Worm (Caenorhabditis elegans): Measurements from ENCODE around the gene skr-7.

Gene skr-7

DNA sequence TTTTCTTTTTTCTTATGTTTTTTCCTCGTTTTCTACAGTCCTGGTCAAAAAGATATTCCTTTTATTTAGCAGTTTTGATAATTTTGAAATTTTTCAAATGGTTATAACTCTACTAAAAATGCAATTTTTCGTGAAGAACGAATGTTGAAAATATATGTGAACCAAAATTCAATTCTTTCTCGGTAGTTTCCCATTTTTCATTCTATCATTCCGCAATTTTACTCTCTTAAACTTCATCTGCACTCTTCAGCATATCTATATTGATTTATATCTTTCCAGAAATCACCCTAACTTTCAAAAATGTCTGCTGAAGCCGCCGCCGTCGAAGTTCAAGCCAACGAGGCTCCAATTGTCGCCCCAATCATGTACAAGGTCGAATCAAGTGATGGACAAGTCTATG lies at the start of gene skr-7:
Gene skr-7, plus strand, starts transcription at position 301 of the 400 bp plus-strand sequence.
- TF ChIP-seq nhr-11 (tag; optimal IDR thresholded peaks at IDR 0.05) (no peak), nhr-23 (tag; optimal IDR thresholded peaks at IDR 0.05) (no peak), ztf-11 (tag; optimal IDR thresholded peaks at IDR 0.05) (no peak), aly-2 (tag; optimal IDR thresholded peaks at IDR 0.05) (no peak), nhr-67 (tag; optimal IDR thresholded peaks at IDR 0.05) (no peak), skn-1 (tag; optimal IDR thresholded peaks at IDR 0.05) (no peak), nhr-77 (tag; optimal IDR thresholded peaks at IDR 0.05) (no peak), ama-1 (optimal IDR thresholded peaks at IDR 0.05) (no peak)

DNA sequence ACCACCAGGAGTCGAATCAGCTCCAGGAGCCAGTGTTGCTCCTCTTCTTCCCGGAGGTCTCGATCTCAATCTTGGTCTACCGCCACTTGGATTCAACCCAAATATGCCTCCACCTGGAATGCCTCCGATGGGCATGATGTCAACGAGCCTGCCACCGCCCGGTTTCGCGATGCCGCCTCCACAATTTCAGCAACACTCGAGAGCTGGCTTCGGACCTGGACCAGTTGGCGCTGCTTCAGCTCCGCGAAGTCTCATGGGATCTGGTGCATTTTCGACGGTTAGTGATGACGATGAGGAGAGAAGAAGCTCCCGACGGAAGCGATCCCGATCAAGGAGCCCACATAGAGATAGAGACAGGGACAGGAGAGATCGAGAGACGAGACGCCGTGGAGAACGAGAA lies 49.2 kb upstream of the skr-7 start:
- TF ChIP-seq pqm-1 (tag; optimal IDR thresholded peaks at IDR 0.05) (no peak), ceh-9 (tag; optimal IDR thresholded peaks at IDR 0.05) (no peak), egl-27 (tag; optimal IDR thresholded peaks at IDR 0.05) (no peak), tbx-2 (tag; optimal IDR thresholded peaks at IDR 0.05) (no peak), daf-12 (tag; optimal IDR thresholded peaks at IDR 0.05) (no peak), nhr-76 (tag; optimal IDR thresholded peaks at IDR 0.05) (no peak), R02D3.7 (tag; optimal IDR thresholded peaks at IDR 0.05) (no peak), sea-2 (GFP tag; optimal IDR thresholded peaks at IDR 0.05) (no peak), ztf-4 (tag; optimal IDR thresholded peaks at IDR 0.05) (no peak), nhr-67 (tag; optimal IDR thresholded peaks at IDR 0.05) (no peak), nhr-237 (tag; optimal IDR thresholded peaks at IDR 0.05) (no peak), eor-1 (tag; optimal IDR thresholded peaks at IDR 0.05) (no peak), ama-1 (optimal IDR thresholded peaks at IDR 0.05) (no peak), nhr-25 (tag; optimal IDR thresholded peaks at IDR 0.05) (no peak), lin-15B (tag; optimal IDR thresholded peaks at IDR 0.05) (no peak)

DNA sequence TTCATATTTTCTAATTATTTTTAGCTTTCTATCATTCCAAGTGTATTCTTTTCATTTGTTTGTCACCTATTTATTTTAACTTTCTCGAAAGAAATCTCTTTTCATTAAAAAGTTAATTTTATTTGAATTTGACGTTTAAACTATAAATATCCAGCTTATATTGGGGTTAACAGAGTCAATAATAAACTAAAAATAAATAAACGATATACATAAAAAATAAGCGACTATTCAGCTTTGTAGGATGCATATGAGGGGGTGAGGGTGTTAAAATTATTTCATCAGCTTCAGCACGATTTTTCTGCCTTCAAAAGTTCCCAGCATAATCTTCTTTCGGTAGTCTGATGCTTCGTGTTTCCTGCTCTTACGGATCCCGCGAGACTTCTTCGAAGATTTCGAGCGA lies 48.6 kb upstream of the skr-7 start:
- no peak for TF ChIP-seq fos-1 (tag; optimal IDR thresholded peaks at IDR 0.05)
- no peak for TF ChIP-seq hmg-11 (tag; optimal IDR thresholded peaks at IDR 0.05)
- TF ChIP-seq ama-1 (optimal IDR thresholded peaks at IDR 0.05): no peak
- no peak for TF ChIP-seq unc-62 (GFP tag; optimal IDR thresholded peaks at IDR 0.05)
- no peak for TF ChIP-seq elt-2 (tag; optimal IDR thresholded peaks at IDR 0.05)
- no peak for TF ChIP-seq daf-12 (tag; optimal IDR thresholded peaks at IDR 0.05)
- TF ChIP-seq ztf-11 (tag; optimal IDR thresholded peaks at IDR 0.05): no peak
- TF ChIP-seq nhr-28 (tag; optimal IDR thresholded peaks at IDR 0.05): no peak

DNA sequence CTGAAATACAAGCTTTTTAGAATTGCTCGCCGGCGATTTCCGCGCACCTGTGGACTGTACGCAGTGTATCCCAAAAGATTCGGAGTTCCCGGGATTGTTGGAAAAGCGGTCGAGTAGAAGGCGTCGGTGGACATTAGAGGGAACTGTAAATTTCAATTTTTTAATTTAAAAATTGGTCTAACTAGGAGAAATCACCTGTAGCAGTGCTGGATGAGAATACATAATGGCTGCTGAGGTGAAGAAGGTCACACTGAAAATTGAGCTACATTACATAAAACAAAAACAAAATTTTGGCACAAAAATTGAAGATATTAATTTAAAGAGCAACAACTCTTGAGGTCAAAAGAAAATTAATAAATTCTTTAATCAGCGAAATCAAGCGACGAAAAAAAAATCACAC lies 47.6 kb upstream of the skr-7 start, which contains the start of gene neg-1:
Gene neg-1, minus strand, starts transcription at position 250 of the 400 bp plus-strand sequence.
- TF ChIP-seq hmg-11 (tag; optimal IDR thresholded peaks at IDR 0.05): no peak
- no peak for TF ChIP-seq elt-1 (tag; optimal IDR thresholded peaks at IDR 0.05)
- no peak for TF ChIP-seq eor-1 (tag; optimal IDR thresholded peaks at IDR 0.05)
- TF ChIP-seq nhr-67 (tag; optimal IDR thresholded peaks at IDR 0.05): no peak
- TF ChIP-seq skn-1 (tag; optimal IDR thresholded peaks at IDR 0.05): no peak
- no peak for TF ChIP-seq pha-4 (tag; optimal IDR thresholded peaks at IDR 0.05)
- no peak for TF ChIP-seq nhr-237 (tag; optimal IDR thresholded peaks at IDR 0.05)
- no peak for TF ChIP-seq nhr-12 (tag; optimal IDR thresholded peaks at IDR 0.05)
- TF ChIP-seq ztf-4 (tag; optimal IDR thresholded peaks at IDR 0.05): no peak
- no peak for TF ChIP-seq daf-12 (tag; optimal IDR thresholded peaks at IDR 0.05)
- TF ChIP-seq sea-2 (GFP tag; optimal IDR thresholded peaks at IDR 0.05): no peak
- no peak for TF ChIP-seq ceh-9 (tag; optimal IDR thresholded peaks at IDR 0.05)
- TF ChIP-seq nhr-43 (tag; optimal IDR thresholded peaks at IDR 0.05; ENCODE audit: poor library complexity, severe bottlenecking): no peak
- TF ChIP-seq unc-39 (tag; optimal IDR thresholded peaks at IDR 0.05): no peak
- no peak for TF ChIP-seq mml-1 (tag; optimal IDR thresholded peaks at IDR 0.05)

- no peak for TF ChIP-seq nhr-67 (tag; optimal IDR thresholded peaks at IDR 0.05)
- no peak for TF ChIP-seq ceh-16 (tag; optimal IDR thresholded peaks at IDR 0.05)
- no peak for TF ChIP-seq mml-1 (tag; optimal IDR thresholded peaks at IDR 0.05)
- TF ChIP-seq nhr-12 (tag; optimal IDR thresholded peaks at IDR 0.05): no peak
- TF ChIP-seq nhr-43 (tag; optimal IDR thresholded peaks at IDR 0.05; ENCODE audit: poor library complexity, severe bottlenecking): no peak
- TF ChIP-seq lsy-12 (tag; optimal IDR thresholded peaks at IDR 0.05): no peak
- TF ChIP-seq pqm-1 (tag; optimal IDR thresholded peaks at IDR 0.05): no peak
- no peak for TF ChIP-seq fos-1 (tag; optimal IDR thresholded peaks at IDR 0.05)
These were observed 46.2 kb upstream of the skr-7 start, which contains the start of gene F32D1.7 for ce11 chrV:4375807-4376564. F32D1.7 (minus strand) TSS chrV:4376173.
